Worm (Caenorhabditis elegans) whole organism, early embryonic: ENCODE data around the gene T16H12.2.

Experiments used
- B0310.2 ChIP-seq: sonication (generic microtip); optimal IDR thresholded peaks from 2 replicates; lab custom pipeline; 2016; ENCODE audit warnings: mild to moderate bottlenecking, missing genetic modification characterization, missing compliant biosample characterization
- F13C5.2 ChIP-seq: sonication (generic microtip); optimal IDR thresholded peaks from 2 replicates; lab custom pipeline; 2017; ENCODE audit warnings: mild to moderate bottlenecking, missing genetic modification characterization, inconsistent platforms, missing compliant biosample characterization
- hmbx-1 ChIP-seq: sonication (generic microtip); optimal IDR thresholded peaks from 2 replicates; lab custom pipeline; 2016; ENCODE audit warnings: mild to moderate bottlenecking, missing genetic modification characterization, missing compliant biosample characterization
- pes-1 ChIP-seq: fragments of 200-800 bp; sonication (Bioruptor generic); IDR thresholded peaks from 2 replicates; pipeline ENCODE4 v1.3.6; 2022; ENCODE audit warnings: missing genetic modification reagents, missing genetic modification characterization, missing compliant biosample characterization
- scrt-1 ChIP-seq: fragments of 200-800 bp; sonication (Bioruptor generic); IDR thresholded peaks from 2 replicates; pipeline ENCODE4 v1.3.6; 2022; ENCODE audit warnings: missing genetic modification characterization, missing compliant biosample characterization
- tbx-37 ChIP-seq: fragments of 200-800 bp; sonication (Bioruptor generic); conservative IDR thresholded peaks from 2 replicates; pipeline ENCODE4 v1.3.6; 2022; ENCODE audit warnings: missing genetic modification reagents, missing genetic modification characterization, missing compliant biosample characterization

DNA sequence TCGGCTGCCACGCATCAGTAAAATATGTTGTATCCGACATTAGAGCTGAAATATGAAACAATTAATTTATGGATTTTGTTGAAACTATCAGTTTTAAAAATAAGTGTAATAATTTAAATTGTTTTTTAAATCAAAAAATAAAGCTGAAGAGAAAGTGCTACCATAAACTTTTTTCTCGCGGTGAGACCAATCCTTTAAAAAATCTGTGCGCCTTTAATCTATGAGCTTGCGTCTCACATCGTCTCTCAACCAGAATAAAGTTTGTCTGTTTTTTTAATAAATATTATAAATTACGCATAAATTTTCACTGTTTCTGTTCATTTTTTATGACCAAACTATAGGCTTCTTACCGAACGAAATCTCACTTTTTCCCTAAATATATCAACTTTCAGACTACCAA lies 2.8 kb upstream of the T16H12.2 start, which contains the start of gene T16H12.3:
- TF ChIP-seq pes-1 (GFP tag; lab: Robert Waterston, UW) (no peak), B0310.2 (tag; lab: Kevin White, UChicago) (no peak), scrt-1 (no peak), hmbx-1 (tag; lab: Kevin White, UChicago) (no peak), F13C5.2 (no peak), tbx-37 (GFP tag; lab: Robert Waterston, UW) (no peak)
